Fruit fly (Drosophila melanogaster) whole organism, embryonic: ENCODE results near the gene CG12224.

Experiments
- Abd-B ChIP-seq: fragments of 200-800 bp; sonication (Bioruptor generic); optimal IDR thresholded peaks from 2 replicates; lab custom pipeline; 2018; ENCODE audit warnings: missing biosample characterization, mild to moderate bottlenecking, missing genetic modification characterization, moderate library complexity
- CG10209 ChIP-seq: fragments of 200-800 bp; sonication (Bioruptor generic); optimal IDR thresholded peaks from 3 replicates; lab custom pipeline; 2017; ENCODE audit warnings: missing biosample characterization, mild to moderate bottlenecking, missing genetic modification characterization, missing genetic modification reagents
- CG5953 ChIP-seq: fragments of 200-800 bp; sonication (Bioruptor generic); IDR thresholded peaks from 2 replicates; pipeline ENCODE4 v1.3.6; 2022; ENCODE audit warnings: missing biosample characterization, missing genetic modification characterization
- CG9215 ChIP-seq: fragments of 200-800 bp; sonication (Bioruptor generic); IDR thresholded peaks from 2 replicates; pipeline ENCODE4 v1.3.6; 2022; ENCODE audit warnings: missing biosample characterization, missing genetic modification characterization
- CG9876 ChIP-seq: fragments of 200-800 bp; sonication (Bioruptor generic); optimal IDR thresholded peaks from 2 replicates; lab custom pipeline; 2016; ENCODE audit warnings: missing biosample characterization, missing genetic modification characterization
- MESR4 ChIP-seq: fragments of 200-800 bp; sonication (Bioruptor generic); optimal IDR thresholded peaks from 2 replicates; lab custom pipeline; 2018; ENCODE audit warnings: missing biosample characterization, mild to moderate bottlenecking, missing genetic modification characterization, moderate library complexity
- Ravus ChIP-seq: fragments of 200-800 bp; sonication (Bioruptor generic); IDR thresholded peaks from 2 replicates; pipeline ENCODE4 v1.3.6; 2022; ENCODE audit warnings: missing biosample characterization, missing genetic modification characterization
- bbx ChIP-seq: fragments of 200-800 bp; sonication (Bioruptor generic); IDR thresholded peaks from 2 replicates; pipeline ENCODE4 v1.3.6; 2022; ENCODE audit warnings: missing biosample characterization, missing genetic modification characterization; ENCODE audit not compliant: partially characterized antibody
- crol ChIP-seq: fragments of 200-800 bp; sonication (Bioruptor generic); IDR thresholded peaks from 2 replicates; pipeline ENCODE4 v1.3.6; 2022; ENCODE audit warnings: missing biosample characterization, missing genetic modification characterization
- ftz-f1 ChIP-seq: fragments of 200-800 bp; sonication (Bioruptor generic); optimal IDR thresholded peaks from 2 replicates; lab custom pipeline; 2016; ENCODE audit warnings: missing biosample characterization, missing genetic modification characterization
- h ChIP-seq: fragments of >200 bp; optimal IDR thresholded peaks from 2 replicates; lab custom pipeline; 2017
- ham ChIP-seq: fragments of 200-800 bp; sonication (Bioruptor generic); IDR thresholded peaks from 2 replicates; pipeline ENCODE4 v1.3.6; 2022; ENCODE audit warnings: missing biosample characterization, missing genetic modification characterization
- sqz ChIP-seq: fragments of 200-800 bp; sonication (Bioruptor generic); optimal IDR thresholded peaks from 3 replicates; lab custom pipeline; 2018; ENCODE audit warnings: missing biosample characterization, mild to moderate bottlenecking, missing genetic modification characterization

dm6 chr3R:11976556-11977335, 5.1 kb downstream of the CG12224 start, which contains the start of gene CG10005:
- TF ChIP-seq Ravus (GFP tag; lab: Robert Waterston, UW) (no peak), h (lab: Kevin White, UChicago) (no peak), sqz (GFP tag; lab: Kevin White, UChicago) (no peak), CG9876 (no peak), crol (GFP tag; lab: Robert Waterston, UW) (no peak), CG5953 (no peak), ham (GFP tag; lab: Robert Waterston, UW) (no peak), CG9215 (GFP tag; lab: Robert Waterston, UW) (no peak), ftz-f1 (GFP tag; lab: Kevin White, UChicago) (no peak), Abd-B (GFP tag; lab: Kevin White, UChicago) (no peak), bbx (GFP tag; lab: Robert Waterston, UW) (no peak), CG10209 (GFP tag; lab: Kevin White, UChicago) (no peak), MESR4 (GFP tag; lab: Kevin White, UChicago) (no peak)
